Worm (Caenorhabditis elegans): Measurements from ENCODE around the gene T10G3.4.

T10G3.4 gene

ce11 chrV:13459323-13459722 is 24.9 kb downstream of the T10G3.4 start, which contains the start of gene bath-39:
Gene bath-39, plus strand, starts transcription at chrV:13459459.
- no peak for TF ChIP-seq T26A5.8 (tag; optimal IDR thresholded peaks at IDR 0.05)
- no peak for TF ChIP-seq F23B12.7 (tag; optimal IDR thresholded peaks at IDR 0.05; ENCODE audit: insufficient read depth)
- no peak for TF ChIP-seq cebp-1 (GFP tag; IDR thresholded peaks at IDR 0.05)
- TF ChIP-seq cebp-1 (tag; optimal IDR thresholded peaks at IDR 0.05): no peak
- TF ChIP-seq cebp-2 (GFP tag; IDR thresholded peaks at IDR 0.05): no peak
- no peak for TF ChIP-seq Y53G8AR.9 (GFP tag; conservative IDR thresholded peaks at IDR 0.05)
- TF ChIP-seq attf-5 (GFP tag; optimal IDR thresholded peaks at IDR 0.05): no peak
- TF ChIP-seq bed-2 (GFP tag; IDR thresholded peaks at IDR 0.05): no peak

- TF ChIP-seq unc-62 (GFP tag; optimal IDR thresholded peaks at IDR 0.05) (no peak), sptf-2 (GFP tag; optimal IDR thresholded peaks at IDR 0.05) (no peak), nhr-90 (tag; optimal IDR thresholded peaks at IDR 0.05) (no peak), tbx-9 (tag; optimal IDR thresholded peaks at IDR 0.05; ENCODE audit: borderline replicate concordance) (no peak), D2030.7 (GFP tag; IDR thresholded peaks at IDR 0.05) (no peak), ztf-3 (GFP tag; optimal IDR thresholded peaks at IDR 0.05) (no peak)
These were observed 26.4 kb downstream of the T10G3.4 start, which contains the start of gene F25H9.2 for ce11 chrV:13457858-13458257. Gene F25H9.2, plus strand, starts transcription at chrV:13458083.

- TF ChIP-seq tbx-9 (tag; optimal IDR thresholded peaks at IDR 0.05; ENCODE audit: borderline replicate concordance) (no peak), tlf-1 (GFP tag; optimal IDR thresholded peaks at IDR 0.05) (no peak), rec-8 (tag; optimal IDR thresholded peaks at IDR 0.05) (no peak), Y53G8AR.9 (GFP tag; conservative IDR thresholded peaks at IDR 0.05) (no peak)
These were observed 28.8 kb downstream of the T10G3.4 start, which contains the start of gene lurp-3 for ce11 chrV:13455448-13455847. Gene lurp-3, plus strand, starts transcription at chrV:13455748.

- TF ChIP-seq lin-40 (tag; optimal IDR thresholded peaks at IDR 0.05): no peak
- no peak for TF ChIP-seq K12H6.12 (tag; optimal IDR thresholded peaks at IDR 0.05)
- TF ChIP-seq hrde-1 (tag; optimal IDR thresholded peaks at IDR 0.05; ENCODE audit: borderline replicate concordance): no peak
- TF ChIP-seq cebp-1 (GFP tag; IDR thresholded peaks at IDR 0.05): no peak
- no peak for TF ChIP-seq cebp-1 (tag; optimal IDR thresholded peaks at IDR 0.05)
- TF ChIP-seq B0035.1 (tag; optimal IDR thresholded peaks at IDR 0.05): no peak
- no peak for TF ChIP-seq lsy-27 (tag; optimal IDR thresholded peaks at IDR 0.05; ENCODE audit: borderline replicate concordance, insufficient read depth)
- no peak for TF ChIP-seq F22D6.2 (tag; optimal IDR thresholded peaks at IDR 0.05)
- TF ChIP-seq zfh-2 (GFP tag; conservative IDR thresholded peaks at IDR 0.05): no peak
- no peak for TF ChIP-seq mcd-1 (GFP tag; IDR thresholded peaks at IDR 0.05)
These were observed 30.9 kb downstream of the T10G3.4 start, which contains the start of gene lurp-2 for ce11 chrV:13453334-13453733. Gene lurp-2, plus strand, starts transcription at chrV:13453634.

ce11 chrV:13445229-13445949 is 38.9 kb downstream of the T10G3.4 start, which contains the start of gene Y2H9A.4:
Gene Y2H9A.4, plus strand, starts transcription at chrV:13445899.
- TF ChIP-seq Y56A3A.18 (GFP tag; IDR thresholded peaks at IDR 0.05) (no peak), hrde-1 (tag; optimal IDR thresholded peaks at IDR 0.05; ENCODE audit: borderline replicate concordance) (no peak), F57A8.1 (GFP tag; optimal IDR thresholded peaks at IDR 0.05) (no peak), Y95B8A.8 (GFP tag; IDR thresholded peaks at IDR 0.05) (no peak), rcor-1 (GFP tag; IDR thresholded peaks at IDR 0.05) (no peak)

Data from whole organism, young adult.